Fruit fly (Drosophila melanogaster) ovary, adult (tissue): Measurements from ENCODE around the gene CAH7.
A peak's percentile ranks its signal among the peaks of the same experiment; 100 is the strongest.

Source experiments
- CG17801 ChIP-seq: fragments of 200-800 bp; optimal IDR thresholded peaks from 2 replicates; lab custom pipeline; 2019; ENCODE audit warnings: missing biosample characterization, mild to moderate bottlenecking, missing genetic modification characterization, moderate library complexity; ENCODE audit not compliant: partially characterized antibody

The CAH7 gene

DNA sequence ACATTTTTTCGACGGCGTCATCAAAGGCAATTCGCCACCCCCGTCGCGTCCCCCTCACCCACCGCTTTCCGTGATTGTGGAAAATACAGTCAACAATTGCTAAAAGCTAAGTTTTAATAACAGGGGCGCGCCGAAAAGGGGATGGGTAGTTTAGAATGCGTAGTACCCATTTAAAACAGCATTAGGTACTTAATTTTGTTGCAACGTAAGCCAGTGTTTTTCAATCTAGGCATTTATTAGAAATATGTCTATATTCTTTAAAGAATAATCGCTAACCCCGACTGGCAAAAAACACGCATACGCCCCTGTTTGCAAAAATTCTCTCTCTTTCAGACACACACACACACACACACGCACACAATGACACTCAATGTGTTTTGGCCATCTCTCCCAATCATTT is 27.1 kb upstream of the CAH7 start:
- peak; percentile 81 for TF ChIP-seq CG17801

DNA sequence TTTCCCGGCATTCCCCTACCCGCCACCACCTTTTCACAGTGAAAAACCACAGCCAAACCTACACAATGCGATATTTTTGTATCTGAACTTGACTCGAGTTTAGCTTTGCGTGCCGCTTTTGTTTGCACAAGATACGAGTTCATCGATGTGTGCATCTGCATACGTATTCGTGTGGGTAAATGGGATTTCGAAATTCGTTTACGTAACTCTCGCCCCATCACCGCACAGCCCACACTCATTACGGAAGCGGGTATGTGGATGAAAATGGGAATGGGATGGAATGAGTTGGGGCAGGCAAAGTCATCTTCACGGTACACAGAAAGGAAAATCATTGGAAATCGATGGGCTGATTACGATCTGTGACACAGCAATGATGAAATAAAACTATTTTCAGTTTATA is 25.8 kb upstream of the CAH7 start:
- TF ChIP-seq CG17801 = no peak

DNA sequence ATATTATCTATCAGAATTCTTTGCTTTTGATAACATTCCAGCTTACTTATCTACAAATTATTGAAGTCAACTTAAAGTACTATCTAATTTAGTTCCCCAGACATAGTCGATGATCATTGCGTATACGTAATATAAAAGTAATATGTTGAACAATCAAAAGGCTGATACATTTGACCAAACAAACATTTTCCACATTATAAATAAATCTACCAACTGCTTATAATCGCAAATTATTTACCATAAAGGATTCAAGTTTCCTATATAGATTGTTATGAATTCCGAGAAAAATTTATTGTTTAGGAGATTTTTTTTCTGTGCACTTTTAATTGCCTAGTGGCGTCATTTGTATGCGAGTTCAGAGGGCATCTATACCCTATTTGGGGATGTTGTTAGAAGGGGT is 25.4 kb upstream of the CAH7 start:
- no peak for TF ChIP-seq CG17801

DNA sequence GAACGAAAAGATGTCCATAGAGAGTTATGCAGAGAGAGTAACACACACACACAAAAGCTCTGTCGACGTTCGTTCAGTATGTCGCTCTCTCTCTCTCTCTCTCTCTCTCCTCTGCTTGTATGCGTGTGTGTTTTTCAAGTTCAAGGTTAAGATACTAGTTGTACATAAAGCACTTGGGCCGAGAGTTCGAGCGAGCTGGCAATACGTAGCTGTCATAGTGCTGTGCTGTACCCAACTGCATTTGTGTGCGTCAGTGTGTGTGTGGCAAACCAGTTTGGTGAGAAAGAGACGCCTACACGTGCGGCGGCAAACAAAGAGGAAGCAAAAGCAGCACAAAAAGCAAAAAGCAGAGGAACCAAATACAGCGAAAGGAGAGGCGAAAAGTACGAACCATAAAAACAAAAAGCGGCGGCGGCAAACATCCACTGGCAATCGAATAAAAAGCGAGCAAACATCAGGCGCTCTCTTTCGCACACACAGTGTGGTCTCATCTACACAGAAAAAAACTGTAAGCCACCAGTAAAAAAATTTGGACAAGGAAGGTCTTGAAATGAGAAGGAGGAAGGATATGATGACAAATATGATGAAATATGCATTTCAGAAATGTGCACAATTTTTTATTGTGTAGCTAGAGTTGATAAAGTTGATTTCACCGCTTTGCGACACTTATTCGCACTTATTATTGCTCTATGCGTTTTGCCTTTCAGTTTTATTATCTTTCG is 24.7 kb upstream of the CAH7 start:
- TF ChIP-seq CG17801 = peak; percentile 6

DNA sequence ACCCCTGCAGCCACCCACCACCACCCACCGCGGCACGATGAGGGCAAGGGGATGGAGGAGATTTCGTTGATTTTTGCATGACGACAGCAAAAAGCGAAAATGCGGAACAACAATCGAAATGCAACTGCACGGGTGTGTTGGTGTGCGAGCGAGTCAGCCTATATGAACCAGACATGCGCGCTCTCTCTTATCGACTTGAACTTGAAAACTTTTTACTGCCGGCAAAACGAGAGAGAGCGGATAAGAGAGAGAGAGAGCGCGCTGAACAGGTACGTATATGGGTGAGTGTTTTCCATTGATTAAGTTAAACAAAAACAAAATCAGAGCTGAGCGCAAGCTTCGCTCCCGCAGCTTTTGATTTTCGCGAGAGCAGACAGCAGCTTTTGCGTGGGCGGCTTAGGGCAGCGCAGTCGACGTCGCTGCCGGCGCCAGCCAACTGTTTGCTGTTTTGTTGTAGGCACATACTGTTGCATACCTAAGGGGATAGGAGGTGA is 22.8 kb upstream of the CAH7 start:
- TF ChIP-seq CG17801 = peak; percentile 22

DNA sequence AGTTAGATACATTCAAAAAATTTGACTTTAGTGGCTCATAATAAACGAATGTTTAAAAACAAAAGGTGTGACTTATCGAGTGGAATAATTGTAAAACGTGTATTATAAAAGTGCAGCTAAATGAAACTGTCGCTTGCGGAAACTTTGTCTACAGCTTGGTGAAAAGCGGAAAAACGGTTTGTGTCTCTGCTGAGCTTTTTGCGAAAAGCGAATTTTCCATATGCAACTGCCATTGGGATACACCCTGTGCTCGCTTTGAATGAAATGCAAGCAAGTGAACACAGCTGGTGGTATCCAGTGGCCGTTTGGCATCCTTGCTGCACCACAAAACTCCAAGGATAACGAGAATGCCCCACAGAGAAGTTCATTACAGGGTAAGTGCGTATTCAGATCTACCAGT is 21.1 kb upstream of the CAH7 start:
- TF ChIP-seq CG17801 = no peak

DNA sequence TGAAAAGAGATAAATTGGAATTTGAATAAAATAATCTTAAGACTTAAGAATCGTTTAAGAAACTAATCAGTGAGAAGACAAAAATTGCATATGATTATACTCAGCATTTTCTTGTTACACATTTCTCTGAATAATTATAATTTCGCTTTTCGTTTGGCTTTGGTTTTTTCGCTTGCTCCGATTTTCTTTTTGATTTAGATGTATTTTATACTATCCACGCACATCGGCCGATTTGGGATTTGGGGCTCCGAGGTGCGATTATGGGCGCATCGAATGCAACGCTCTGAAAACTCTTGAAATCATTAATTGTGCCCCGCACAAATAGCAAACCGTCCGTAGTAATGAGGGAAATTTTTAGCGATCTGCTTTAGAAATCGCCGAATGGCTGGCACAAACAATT is 20.5 kb upstream of the CAH7 start:
- TF ChIP-seq CG17801 = no peak

DNA sequence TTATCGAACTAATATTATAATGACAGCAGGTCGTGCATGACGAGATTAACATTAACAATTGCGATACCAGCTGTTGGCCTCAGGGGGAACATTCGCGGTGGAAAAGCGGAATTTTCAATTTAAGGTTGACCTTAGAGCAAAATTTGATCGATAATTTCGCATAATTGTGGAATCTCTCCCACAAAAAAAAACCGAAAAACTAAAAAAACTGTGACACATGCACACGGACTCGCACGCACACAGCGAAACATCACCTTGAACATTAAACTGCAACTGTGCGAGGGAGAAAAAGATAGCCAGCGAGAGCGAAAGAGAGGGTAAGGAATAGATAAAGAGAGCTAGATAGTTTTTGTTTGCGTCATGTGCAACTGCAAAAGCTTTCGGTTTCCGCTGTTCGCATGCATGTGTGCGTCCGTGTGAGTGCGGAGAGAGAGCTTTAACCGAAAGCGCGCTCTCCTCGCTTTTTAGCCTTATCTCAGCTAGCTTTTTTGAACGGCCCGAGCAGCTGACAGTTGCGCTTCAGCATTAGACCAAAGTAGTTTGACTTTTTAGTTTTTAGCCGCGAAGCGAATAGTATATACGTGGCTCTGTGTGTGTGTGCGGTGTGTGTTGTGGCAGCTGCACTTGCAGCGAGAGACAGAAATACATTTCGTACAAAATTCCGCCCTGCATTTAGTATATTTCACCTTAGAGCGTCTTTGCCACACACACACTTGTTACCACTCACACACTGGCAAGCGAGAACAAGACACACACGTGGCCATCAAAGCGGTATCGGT is 18.6 kb upstream of the CAH7 start:
- no peak for TF ChIP-seq CG17801

DNA sequence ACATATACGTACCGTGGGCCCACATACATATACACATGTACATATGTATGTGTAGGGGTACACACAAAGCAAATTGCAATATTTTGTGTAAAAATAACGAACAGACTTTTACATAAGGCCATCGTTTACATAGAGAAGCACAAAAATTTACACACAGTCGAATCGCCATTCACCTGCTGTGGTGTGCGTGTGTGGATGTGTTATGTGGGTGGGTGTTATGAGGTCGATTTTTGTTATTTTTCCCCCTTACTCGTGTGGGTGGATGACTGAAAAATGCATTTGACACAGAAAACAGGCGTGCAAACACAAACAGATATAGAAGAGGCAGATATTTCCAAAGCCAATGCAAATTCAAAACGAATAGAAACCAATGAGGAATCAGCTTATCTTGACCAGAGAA is 17.0 kb upstream of the CAH7 start:
- no peak for TF ChIP-seq CG17801

DNA sequence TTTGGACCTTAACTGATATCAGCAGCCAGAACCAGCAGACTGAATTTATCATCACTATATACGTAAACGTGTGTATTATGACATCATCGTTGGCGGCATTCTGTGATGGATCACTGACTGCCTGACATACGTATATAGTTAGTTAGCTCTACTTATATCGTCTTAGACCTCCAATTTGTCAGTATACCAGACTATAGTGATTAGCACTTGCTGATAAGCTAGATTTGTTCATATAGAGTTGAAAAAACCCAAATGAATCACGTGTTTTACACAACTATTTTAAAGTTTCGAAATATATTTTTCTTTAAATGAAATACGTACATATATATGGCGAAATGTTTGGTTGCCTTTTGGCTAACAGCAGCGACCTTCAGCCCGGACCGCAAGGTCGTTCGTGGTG is 16.3 kb upstream of the CAH7 start:
- no peak for TF ChIP-seq CG17801

DNA sequence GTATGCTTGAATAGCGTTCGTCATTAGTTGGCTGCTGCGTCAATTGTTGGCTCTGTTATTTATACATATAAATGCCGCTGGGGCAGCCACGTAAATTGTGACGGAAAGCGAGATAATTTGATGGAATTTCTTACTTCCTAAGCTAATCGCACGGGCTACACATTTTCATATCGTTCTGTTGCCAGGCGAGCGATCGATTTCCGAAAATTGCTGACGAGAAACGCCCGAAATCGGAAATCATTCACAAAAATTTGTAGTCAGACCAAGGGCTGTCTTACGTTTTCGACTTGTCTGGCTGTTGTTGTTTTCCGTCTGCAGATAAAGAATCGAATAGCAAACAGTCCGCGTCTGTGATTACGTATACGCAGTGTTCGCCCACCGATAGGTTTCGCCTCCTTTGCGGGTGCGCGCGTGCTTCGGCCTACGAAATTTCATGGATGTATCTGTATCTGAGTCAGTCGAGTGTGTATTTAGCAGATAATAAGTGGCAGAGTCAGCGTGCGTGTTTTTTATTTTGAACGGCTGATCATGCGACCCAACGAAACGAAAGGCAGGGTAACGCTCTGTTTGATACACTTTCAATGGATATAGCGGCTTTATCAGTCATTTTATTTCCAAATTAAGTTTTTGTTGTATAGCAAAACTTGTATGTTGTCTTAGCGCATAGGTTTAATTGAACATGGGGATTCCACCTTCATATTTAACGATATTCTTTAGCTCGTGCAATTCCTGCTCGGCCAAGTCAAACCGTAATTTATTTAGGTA is 14.3 kb upstream of the CAH7 start:
- TF ChIP-seq CG17801 = no peak

DNA sequence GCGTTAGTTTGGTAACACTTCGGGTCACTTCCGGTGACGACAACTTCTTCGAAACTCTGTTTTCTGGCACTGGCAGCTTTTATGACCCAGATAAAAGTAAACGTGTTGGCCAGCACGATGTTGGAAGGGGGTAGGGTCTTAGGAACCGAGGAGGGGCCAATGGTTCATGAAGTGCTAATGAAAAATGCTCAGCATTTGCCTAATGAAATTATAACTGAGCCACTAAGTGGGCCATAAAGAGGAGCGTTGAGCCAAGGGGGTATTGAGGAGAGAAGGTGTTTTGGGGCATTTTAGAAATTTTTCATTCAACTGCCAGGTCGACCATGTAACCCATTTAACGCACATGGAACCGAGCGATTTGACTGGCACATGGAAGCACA is 13.8 kb upstream of the CAH7 start:
- no peak for TF ChIP-seq CG17801

DNA sequence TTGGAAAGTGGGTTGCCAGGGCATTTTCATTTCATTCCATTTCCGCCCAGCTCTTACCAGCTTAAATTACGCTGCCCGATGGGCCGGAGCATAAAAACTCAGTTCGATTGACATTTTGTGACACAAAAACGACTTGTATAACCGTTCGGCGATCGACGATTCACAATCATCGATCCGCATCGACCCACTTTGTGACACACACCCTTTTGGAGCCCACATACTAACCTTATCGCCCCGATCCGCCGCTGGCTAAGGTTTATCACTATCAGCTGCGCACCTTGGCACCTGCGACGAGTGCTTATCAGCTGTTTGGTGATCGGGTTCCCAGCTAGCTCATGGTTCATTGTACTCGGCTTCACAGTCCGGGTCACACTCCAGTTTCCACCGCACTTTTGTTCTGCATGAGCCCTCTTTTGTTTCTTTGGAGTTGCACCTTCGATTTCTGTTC is 12.6 kb upstream of the CAH7 start:
- no peak for TF ChIP-seq CG17801

DNA sequence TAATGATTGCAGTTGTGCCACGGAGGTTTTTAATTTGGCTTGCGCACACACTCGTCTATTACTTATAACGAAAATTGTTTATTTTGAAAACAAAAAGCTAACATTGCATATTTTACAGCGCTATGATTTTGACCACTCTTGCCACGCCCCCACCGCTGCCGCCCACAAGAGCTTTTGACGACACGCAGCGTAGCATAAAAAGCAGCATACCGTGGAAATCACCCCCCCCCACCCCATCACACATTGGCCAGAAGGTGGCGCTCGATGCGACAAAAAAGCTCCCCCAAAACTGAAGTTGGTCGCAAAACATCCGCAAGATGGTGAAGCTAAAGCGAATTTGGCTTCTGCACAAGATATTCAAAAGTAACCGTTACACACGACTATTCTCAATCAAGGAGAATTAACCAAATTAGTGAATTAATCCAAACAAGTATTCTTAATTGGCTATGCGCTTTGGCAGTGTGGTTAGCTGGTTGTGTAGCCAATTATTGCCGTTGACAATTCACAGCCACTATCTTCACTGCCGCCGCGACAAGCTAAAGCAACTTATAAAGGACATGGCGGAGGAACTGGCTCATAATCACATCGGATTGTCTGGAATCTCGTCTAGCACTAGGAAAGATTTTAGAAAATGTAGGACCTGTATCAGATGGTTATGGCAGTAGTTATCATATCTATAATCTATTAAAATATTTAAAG is 11.4 kb upstream of the CAH7 start:
- TF ChIP-seq CG17801 = no peak

DNA sequence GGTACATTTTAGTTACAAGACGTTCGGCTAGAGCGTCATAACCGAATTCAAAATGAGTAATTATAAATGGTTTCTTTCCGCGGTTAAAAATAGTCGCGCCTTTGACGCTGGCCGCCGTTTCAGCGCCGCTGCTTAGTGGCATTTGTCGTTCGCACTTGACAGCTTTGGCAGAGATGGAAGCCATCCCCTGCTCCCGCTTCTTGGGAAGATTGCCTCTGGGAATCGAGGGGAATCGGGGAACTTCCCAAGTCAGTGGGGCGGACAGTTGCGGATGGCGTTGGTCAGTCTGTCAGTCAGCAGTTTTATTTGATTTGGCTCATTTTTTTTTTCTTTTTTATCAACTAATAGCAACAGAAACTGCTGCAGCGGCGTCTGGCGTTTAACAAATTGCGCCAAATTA is 5.2 kb upstream of the CAH7 start:
- no peak for TF ChIP-seq CG17801

DNA sequence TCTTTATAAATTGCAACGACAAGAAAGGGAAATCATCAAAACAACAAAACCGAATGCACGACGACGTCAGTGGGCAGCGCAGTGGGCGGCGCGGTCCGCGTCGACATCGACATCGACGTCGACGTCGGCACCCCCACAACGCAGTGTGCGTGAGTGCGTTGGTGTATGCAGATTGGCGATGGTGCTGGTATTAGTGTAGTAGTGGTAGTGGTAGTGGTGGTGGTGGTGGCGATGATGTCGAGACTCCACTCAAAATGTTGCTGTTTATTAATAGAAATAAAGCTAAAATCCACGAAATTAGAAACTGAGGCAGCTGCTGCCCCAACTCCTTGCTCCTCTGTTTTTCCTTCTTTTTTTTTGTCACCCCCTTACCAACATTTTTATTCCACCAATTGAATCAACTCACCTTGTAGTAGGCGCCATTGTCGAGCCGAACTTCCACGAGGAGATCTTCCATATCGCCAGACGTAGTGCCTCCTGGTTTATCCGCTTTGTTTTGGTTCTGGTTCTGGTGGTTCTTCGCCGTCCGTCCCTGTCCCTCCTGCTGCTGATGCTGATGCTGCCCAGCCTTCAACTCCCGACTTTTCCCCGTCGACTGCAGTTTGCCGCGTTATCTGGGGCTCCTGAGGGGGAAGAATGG is 3.6 kb upstream of the CAH7 start:
- no peak for TF ChIP-seq CG17801
